Fruit fly (Drosophila melanogaster): Measurements from ENCODE around the gene CG13126.

DNA sequence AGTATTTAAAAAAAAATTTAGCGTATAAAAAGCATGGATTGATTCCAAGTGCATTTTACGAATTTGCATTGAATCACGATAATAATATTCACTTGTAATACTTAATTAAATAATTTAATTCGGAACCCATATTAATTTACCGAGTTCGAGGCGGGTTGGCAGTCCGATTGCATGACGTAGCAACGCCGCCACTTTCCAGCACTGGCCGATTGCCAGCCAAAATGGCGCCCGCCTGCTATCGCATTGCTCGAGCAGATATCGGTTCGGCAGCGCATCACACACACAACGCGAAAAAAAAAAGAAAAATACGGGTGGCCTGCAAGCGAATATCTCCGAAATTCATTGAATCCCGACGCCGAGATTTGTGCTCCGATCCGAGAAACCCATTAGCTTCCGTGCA, 49.6 kb upstream of the CG13126 start, which contains the start of gene Ndf:
- peak; percentile 66 for TF ChIP-seq CG12768 (GFP tag; optimal IDR thresholded peaks at IDR 0.05)
- peak; percentile 25 for TF ChIP-seq Clk (GFP tag; optimal IDR thresholded peaks at IDR 0.05)
- TF ChIP-seq kay (GFP tag; ENCODE audit: borderline replicate concordance) = no peak
- TF ChIP-seq CG7101 (tag; optimal IDR thresholded peaks at IDR 0.05) = peak; percentile 77
- peak; percentile 71 for TF ChIP-seq Mnt (GFP tag; optimal IDR thresholded peaks at IDR 0.05)
- peak; percentile 51 for TF ChIP-seq Hr96 (GFP tag; optimal IDR thresholded peaks at IDR 0.05)
- peak; percentile 44 for TF ChIP-seq CG14711 (tag; optimal IDR thresholded peaks at IDR 0.05)
- peak; percentile 59 for TF ChIP-seq ovo (GFP tag; optimal IDR thresholded peaks at IDR 0.05)
- peak; percentile 45 for TF ChIP-seq CG7045 (GFP tag; optimal IDR thresholded peaks at IDR 0.05)
- no peak for TF ChIP-seq cic (GFP tag; optimal IDR thresholded peaks at IDR 0.05)
- peak; percentile 44 for TF ChIP-seq CG5204 (GFP tag; optimal IDR thresholded peaks at IDR 0.05)
